Worm (Caenorhabditis elegans) whole organism, L3 larva: ENCODE measurements around the gene srf-3.

Experiments used
- R02D3.7 ChIP-seq: fragments of 150-350 bp; optimal IDR thresholded peaks from 2 replicates; lab custom pipeline; 2014; ENCODE audit warnings: missing biosample characterization, missing genetic modification characterization
- ZK546.5 ChIP-seq: sonication (generic microtip); optimal IDR thresholded peaks from 2 replicates; lab custom pipeline; 2017; ENCODE audit warnings: missing biosample characterization, missing genetic modification characterization
- aly-2 ChIP-seq: fragments of 150-350 bp; optimal IDR thresholded peaks from 2 replicates; lab custom pipeline; 2014; ENCODE audit warnings: missing biosample characterization, missing genetic modification characterization
- ama-1 ChIP-seq: fragments of 150-350 bp; optimal IDR thresholded peaks from 2 replicates; lab custom pipeline; 2018
- ceh-16 ChIP-seq: sonication (generic microtip); optimal IDR thresholded peaks from 2 replicates; lab custom pipeline; 2017; ENCODE audit warnings: missing biosample characterization, missing genetic modification characterization
- ceh-28 ChIP-seq: fragments of 150-350 bp; optimal IDR thresholded peaks from 2 replicates; lab custom pipeline; 2014; ENCODE audit warnings: missing biosample characterization, missing genetic modification reagents, missing genetic modification characterization
- ceh-82 ChIP-seq: fragments of 150-350 bp; optimal IDR thresholded peaks from 2 replicates; lab custom pipeline; 2014; ENCODE audit warnings: missing biosample characterization, missing genetic modification characterization
- daf-12 ChIP-seq: fragments of 150-350 bp; optimal IDR thresholded peaks from 2 replicates; lab custom pipeline; 2014; ENCODE audit warnings: missing biosample characterization, missing genetic modification reagents, missing genetic modification characterization
- elt-2 ChIP-seq: sonication (generic microtip); optimal IDR thresholded peaks from 2 replicates; lab custom pipeline; 2016; ENCODE audit warnings: missing genetic modification reagents, mild to moderate bottlenecking, missing genetic modification characterization, missing compliant biosample characterization
- eor-1 ChIP-seq, 2 experiments: fragments of 150-350 bp; optimal IDR thresholded peaks; 2 replicates each; lab custom pipeline; 2014 to 2018; ENCODE audit warnings: missing biosample characterization in 2 of 2, missing genetic modification characterization in 2 of 2
- fkh-2 ChIP-seq: fragments of 150-350 bp; optimal IDR thresholded peaks from 2 replicates; lab custom pipeline; 2014; ENCODE audit warnings: missing biosample characterization, missing genetic modification reagents, missing genetic modification characterization
- fos-1 ChIP-seq: fragments of 150-350 bp; optimal IDR thresholded peaks from 2 replicates; lab custom pipeline; 2014; ENCODE audit warnings: missing biosample characterization, missing genetic modification characterization
- hmg-11 ChIP-seq: sonication (generic microtip); optimal IDR thresholded peaks from 2 replicates; lab custom pipeline; 2016; ENCODE audit warnings: missing genetic modification characterization, missing compliant biosample characterization
- jun-1 ChIP-seq: fragments of 150-350 bp; optimal IDR thresholded peaks from 2 replicates; lab custom pipeline; 2014; ENCODE audit warnings: missing biosample characterization, missing genetic modification reagents, missing genetic modification characterization
- lin-15B ChIP-seq: fragments of 150-350 bp; optimal IDR thresholded peaks from 2 replicates; lab custom pipeline; 2014; ENCODE audit warnings: missing biosample characterization, missing genetic modification characterization
- lin-39 ChIP-seq: fragments of 150-350 bp; optimal IDR thresholded peaks from 2 replicates; lab custom pipeline; 2018; ENCODE audit warnings: missing biosample characterization, missing genetic modification reagents, missing genetic modification characterization
- mml-1 ChIP-seq: fragments of 150-350 bp; sonication (generic microtip); optimal IDR thresholded peaks from 3 replicates; lab custom pipeline; 2014; ENCODE audit warnings: missing biosample characterization, missing genetic modification characterization
- nfya-1 ChIP-seq: sonication (generic microtip); optimal IDR thresholded peaks from 2 replicates; lab custom pipeline; 2017; ENCODE audit warnings: missing genetic modification characterization, mild to moderate bottlenecking, missing compliant biosample characterization, antibody characterized with exemption, moderate library complexity; ENCODE audit not compliant: insufficient read depth
- nhr-12 ChIP-seq: fragments of 150-350 bp; optimal IDR thresholded peaks from 2 replicates; lab custom pipeline; 2014; ENCODE audit warnings: missing biosample characterization, missing genetic modification characterization
- nhr-23 ChIP-seq: fragments of 150-350 bp; optimal IDR thresholded peaks from 2 replicates; lab custom pipeline; 2014; ENCODE audit warnings: missing biosample characterization, missing genetic modification reagents, missing genetic modification characterization
- nhr-237 ChIP-seq: fragments of 150-350 bp; optimal IDR thresholded peaks from 2 replicates; lab custom pipeline; 2014; ENCODE audit warnings: missing biosample characterization, missing genetic modification characterization
- nhr-25 ChIP-seq: sonication (generic microtip); optimal IDR thresholded peaks from 2 replicates; lab custom pipeline; 2017; ENCODE audit warnings: missing biosample characterization, missing genetic modification characterization
- nhr-43 ChIP-seq: sonication (generic microtip); optimal IDR thresholded peaks from 2 replicates; lab custom pipeline; 2016; ENCODE audit warnings: mild to moderate bottlenecking, missing genetic modification characterization, missing compliant biosample characterization; ENCODE audit not compliant: poor library complexity, severe bottlenecking
- pha-4 ChIP-seq: fragments of 150-350 bp; optimal IDR thresholded peaks from 2 replicates; lab custom pipeline; 2014; ENCODE audit warnings: missing biosample characterization, missing genetic modification reagents, missing genetic modification characterization
- pqm-1 ChIP-seq: fragments of 150-350 bp; optimal IDR thresholded peaks from 2 replicates; lab custom pipeline; 2017; ENCODE audit warnings: missing biosample characterization, missing genetic modification characterization, inconsistent platforms
- skn-1 ChIP-seq: fragments of 150-350 bp; optimal IDR thresholded peaks from 2 replicates; lab custom pipeline; 2014; ENCODE audit warnings: missing biosample characterization, missing genetic modification characterization
- tbx-2 ChIP-seq: sonication (generic microtip); optimal IDR thresholded peaks from 2 replicates; lab custom pipeline; 2016; ENCODE audit warnings: mild to moderate bottlenecking, missing genetic modification characterization, missing compliant biosample characterization
- unc-62 ChIP-seq: fragments of 150-350 bp; sonication (generic microtip); optimal IDR thresholded peaks from 4 replicates; lab custom pipeline; 2014; ENCODE audit warnings: missing biosample characterization, missing genetic modification reagents, missing genetic modification characterization
- zag-1 ChIP-seq: fragments of 150-350 bp; optimal IDR thresholded peaks from 2 replicates; lab custom pipeline; 2014; ENCODE audit warnings: missing biosample characterization, missing genetic modification characterization
- ztf-4 ChIP-seq: fragments of 150-350 bp; optimal IDR thresholded peaks from 2 replicates; lab custom pipeline; 2014; ENCODE audit warnings: missing biosample characterization, missing genetic modification characterization

srf-3 gene

DNA sequence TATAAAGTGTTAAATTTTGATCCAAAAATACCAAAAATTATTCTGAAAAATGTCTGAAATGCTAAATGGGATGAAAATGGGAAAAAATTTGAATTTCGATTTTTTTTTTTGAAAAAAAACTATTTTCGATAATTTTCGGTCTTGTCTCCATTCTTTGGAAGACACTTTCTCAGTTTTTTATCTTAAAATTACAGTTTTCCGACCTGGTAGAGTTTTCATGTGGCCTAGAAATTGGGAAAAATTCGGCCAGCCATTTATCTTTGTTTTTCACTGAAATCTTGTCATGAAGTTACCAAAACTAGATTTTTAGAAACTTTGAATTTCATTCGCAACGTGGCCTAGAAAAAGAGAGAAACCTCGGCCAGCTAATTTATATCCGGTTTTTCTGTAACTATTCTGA is 8.4 kb upstream of the srf-3 start:
- no peak for TF ChIP-seq unc-62 (GFP tag; lab: Kevin White, UChicago)
- TF ChIP-seq nhr-12 (tag; lab: Kevin White, UChicago): no peak
- no peak for TF ChIP-seq mml-1 (tag; lab: Kevin White, UChicago)
- no peak for TF ChIP-seq pqm-1 (tag; lab: Kevin White, UChicago)
- TF ChIP-seq ama-1 (lab: Kevin White, UChicago): no peak
- no peak for TF ChIP-seq R02D3.7 (tag; lab: Kevin White, UChicago)
- TF ChIP-seq tbx-2 (tag; lab: Kevin White, UChicago): no peak
- no peak for TF ChIP-seq hmg-11
- TF ChIP-seq lin-15B (tag; lab: Kevin White, UChicago): no peak
- no peak for TF ChIP-seq fos-1 (tag; lab: Kevin White, UChicago)
- no peak for TF ChIP-seq skn-1 (tag; lab: Kevin White, UChicago)

DNA sequence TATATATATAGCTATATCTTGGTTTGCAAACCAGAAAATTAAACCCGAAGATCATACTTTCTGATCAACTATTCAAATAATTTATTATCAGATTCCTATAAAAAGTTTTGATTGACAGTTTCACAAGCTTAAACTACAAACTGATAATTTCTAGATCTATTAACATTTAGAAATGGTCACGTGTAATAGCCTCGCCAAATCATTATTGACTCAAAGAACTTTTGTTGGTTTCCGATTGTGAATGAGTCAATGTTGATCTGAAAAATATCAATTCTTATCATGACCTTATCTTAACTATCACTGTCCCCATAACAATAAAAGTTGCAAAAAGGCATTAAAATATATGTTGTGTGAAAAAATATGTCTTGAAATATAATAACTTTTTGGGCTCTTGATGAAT is 7.2 kb upstream of the srf-3 start:
- no peak for TF ChIP-seq nhr-43 (tag; lab: Kevin White, UChicago)
- no peak for TF ChIP-seq nhr-237 (tag; lab: Kevin White, UChicago)
- peak; percentile 22 for TF ChIP-seq skn-1 (tag; lab: Kevin White, UChicago)
- TF ChIP-seq ceh-28 (tag; lab: Kevin White, UChicago): no peak
- no peak for TF ChIP-seq aly-2 (tag; lab: Kevin White, UChicago)
- no peak for TF ChIP-seq nhr-23 (tag; lab: Kevin White, UChicago)
- no peak for TF ChIP-seq daf-12 (tag; lab: Kevin White, UChicago)
- no peak for TF ChIP-seq tbx-2 (tag; lab: Kevin White, UChicago)
- TF ChIP-seq fos-1 (tag; lab: Kevin White, UChicago): peak; percentile 53
- TF ChIP-seq elt-2 (tag; lab: Kevin White, UChicago): peak; percentile 98
- no peak for TF ChIP-seq zag-1 (tag; lab: Kevin White, UChicago)
- TF ChIP-seq nfya-1 (tag; lab: Kevin White, UChicago): no peak
- TF ChIP-seq ceh-82: no peak
- TF ChIP-seq ama-1 (lab: Kevin White, UChicago): no peak
- no peak for TF ChIP-seq fkh-2 (tag; lab: Kevin White, UChicago)
- peak; percentile 80 for TF ChIP-seq jun-1 (tag; lab: Kevin White, UChicago)
- no peak for TF ChIP-seq nhr-25 (tag; lab: Kevin White, UChicago)
- TF ChIP-seq R02D3.7 (tag; lab: Kevin White, UChicago): no peak
- peak; percentile 86 for TF ChIP-seq pha-4 (tag; lab: Kevin White, UChicago)
- TF ChIP-seq ztf-4 (tag; lab: Kevin White, UChicago): no peak
- TF ChIP-seq pqm-1 (tag; lab: Kevin White, UChicago): peak; percentile 95
- TF ChIP-seq hmg-11: no peak
- TF ChIP-seq unc-62 (GFP tag; lab: Kevin White, UChicago): no peak
- TF ChIP-seq, all 47 proteins: peak for 6

DNA sequence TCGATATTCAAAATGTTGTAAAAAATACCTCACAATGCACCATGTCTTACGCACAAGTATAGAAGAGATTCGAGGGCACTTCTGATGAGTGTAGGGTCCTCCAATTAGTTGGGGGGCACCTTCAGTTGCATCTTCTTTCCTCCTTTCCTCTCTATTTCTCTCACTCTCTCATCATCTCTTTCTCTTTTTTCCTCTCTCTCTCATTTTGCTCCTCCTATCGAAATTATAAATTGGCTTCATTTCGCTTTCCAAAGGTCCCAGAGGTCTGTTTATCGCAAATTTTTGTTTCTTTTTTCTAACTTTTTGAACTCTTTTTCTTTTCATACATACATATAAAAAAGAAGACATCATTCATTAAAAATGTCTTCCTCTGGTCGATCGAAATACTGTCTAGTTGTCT is 6.4 kb upstream of the srf-3 start:
- TF ChIP-seq daf-12 (tag; lab: Kevin White, UChicago): no peak
- TF ChIP-seq nhr-43 (tag; lab: Kevin White, UChicago): no peak
- no peak for TF ChIP-seq ZK546.5
- peak; percentile 14 for TF ChIP-seq nfya-1 (tag; lab: Kevin White, UChicago)
- TF ChIP-seq eor-1 (tag; optimal IDR thresholded peaks at IDR 0.05; lab: Kevin White, UChicago): no peak
- TF ChIP-seq R02D3.7 (tag; lab: Kevin White, UChicago): no peak

DNA sequence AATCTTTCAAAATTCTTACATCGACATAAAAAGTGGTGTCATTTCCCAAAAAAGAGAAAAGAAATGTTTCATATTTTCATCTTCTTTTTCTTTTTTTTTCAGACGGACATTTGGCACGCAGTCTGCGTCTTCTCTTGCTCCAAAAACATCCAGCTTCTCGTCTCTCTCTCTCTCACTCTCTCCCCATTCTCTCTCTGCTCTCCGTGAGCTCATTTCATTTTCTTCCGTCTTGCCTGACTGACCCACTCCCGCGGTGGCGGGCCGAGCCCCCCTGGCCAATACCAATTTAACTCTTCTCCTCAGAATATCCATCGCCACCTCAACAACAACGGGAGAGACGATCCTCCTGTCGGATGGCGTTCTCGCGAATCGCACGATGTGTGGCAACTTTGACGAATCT is 3.7 kb upstream of the srf-3 start, which contains the start of gene txt-19:
Gene txt-19, plus strand, starts transcription at position 304 of the 400 bp plus-strand sequence.
- peak; percentile 63 for TF ChIP-seq lin-39 (tag; lab: Kevin White, UChicago)
- no peak for TF ChIP-seq nhr-12 (tag; lab: Kevin White, UChicago)
- TF ChIP-seq ceh-16 (tag; lab: Kevin White, UChicago): no peak
- peak; percentile 8 for TF ChIP-seq hmg-11
- TF ChIP-seq nfya-1 (tag; lab: Kevin White, UChicago): peak; percentile 50
- no peak for TF ChIP-seq tbx-2 (tag; lab: Kevin White, UChicago)

DNA sequence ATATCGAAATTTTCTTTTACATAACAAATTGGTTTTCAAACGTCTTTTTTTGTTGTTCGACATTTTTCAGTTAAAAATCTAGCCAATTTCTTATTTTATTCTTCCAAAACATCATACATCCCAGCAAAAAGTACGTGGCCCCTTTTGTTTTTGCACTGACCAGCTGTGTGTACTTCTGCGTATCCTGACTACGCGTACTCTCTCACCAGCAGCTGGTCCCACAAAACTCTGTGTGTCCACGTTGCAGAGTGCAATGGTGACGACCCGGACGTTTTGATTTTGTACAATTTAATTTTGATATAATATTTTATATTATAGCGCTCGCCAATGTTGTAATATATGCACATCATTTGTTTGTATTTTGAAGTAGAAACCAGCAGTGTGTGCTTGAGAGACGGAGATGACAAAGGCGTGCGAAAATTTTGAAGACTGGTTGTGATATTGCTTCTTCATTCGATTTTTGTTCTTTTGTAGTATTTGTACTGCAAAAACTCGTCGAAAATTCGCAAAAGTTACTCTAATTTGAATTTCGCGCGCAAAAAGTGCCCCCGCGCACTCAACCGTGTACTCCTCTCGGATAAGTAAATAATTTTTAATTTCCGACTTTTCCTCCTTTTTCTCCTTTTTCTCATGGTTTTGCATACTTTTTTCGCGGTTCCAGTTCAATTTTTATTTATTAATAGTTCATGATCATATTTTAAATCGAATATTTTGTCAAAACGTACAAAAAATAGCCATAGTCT is 5.2 kb downstream of the srf-3 start:
- TF ChIP-seq fkh-2 (tag; lab: Kevin White, UChicago): no peak
- no peak for TF ChIP-seq R02D3.7 (tag; lab: Kevin White, UChicago)
- peak; percentile 7 for TF ChIP-seq elt-2 (tag; lab: Kevin White, UChicago)
- no peak for TF ChIP-seq skn-1 (tag; lab: Kevin White, UChicago)
